Worm (Caenorhabditis elegans): ENCODE measurements around the gene bris-1.

The bris-1 gene

DNA sequence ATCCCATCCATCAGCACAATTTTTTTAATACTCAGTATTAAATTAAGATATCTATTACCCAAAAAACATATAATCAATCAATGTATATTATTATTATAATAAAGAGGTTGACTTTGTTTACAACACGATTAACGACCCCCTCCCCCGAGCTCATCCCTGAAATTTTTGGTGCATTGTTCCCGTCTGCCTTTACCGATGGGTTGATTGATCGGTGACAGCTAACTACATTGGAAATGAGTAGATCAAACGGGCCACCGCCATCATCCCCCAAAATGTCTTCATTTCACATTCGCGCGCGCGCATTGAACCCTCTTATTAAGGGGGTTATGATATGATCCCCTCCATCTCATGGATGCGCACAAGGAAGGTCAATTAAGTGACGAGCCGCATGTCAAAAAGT lies 59.3 kb downstream of the bris-1 start:
- no peak for TF ChIP-seq elt-3 (tag; optimal IDR thresholded peaks at IDR 0.05)
- TF ChIP-seq nhr-12 (tag; optimal IDR thresholded peaks at IDR 0.05): no peak
- TF ChIP-seq ztf-11 (tag; optimal IDR thresholded peaks at IDR 0.05): no peak
- TF ChIP-seq ceh-43 (GFP tag; optimal IDR thresholded peaks at IDR 0.05): no peak
- TF ChIP-seq nhr-28 (tag; optimal IDR thresholded peaks at IDR 0.05): no peak
- no peak for TF ChIP-seq lin-32 (GFP tag; optimal IDR thresholded peaks at IDR 0.05)
- TF ChIP-seq unc-62 (GFP tag; optimal IDR thresholded peaks at IDR 0.05): peak; percentile 74
- TF ChIP-seq nhr-76 (tag; optimal IDR thresholded peaks at IDR 0.05): no peak
- no peak for TF ChIP-seq bed-3 (GFP tag; optimal IDR thresholded peaks at IDR 0.05)

All from whole organism, mixed stage, embryonic.